1 fruit fly cellular context compared by ENCODE assay signal in genomic region chr3R:24006449-24007159, dm6.
TF ChIP-seq lines count a peak whose summit lies in the region.

No protein-coding gene starts in this region.

TF ChIP-seq in whole organism, embryonic, 481 proteins besides CTCF, POLR2A, EP300 and RAD21 (continued from another document):
- TF ChIP-seq CG33557 (GFP tag; optimal IDR thresholded peaks at IDR 0.05; lab: Kevin White, UChicago) (no peak), CG2199 (GFP tag; IDR thresholded peaks at IDR 0.05; lab: Robert Waterston, UW) (peak; percentile 62; the same call in 1 of the 3 replicates), ci (GFP tag; IDR thresholded peaks at IDR 0.05; lab: Robert Waterston, UW) (peak; percentile 45; the same call in 2 of the 3 replicates), CG8765 (GFP tag; IDR thresholded peaks at IDR 0.05; lab: Robert Waterston, UW) (0 out of 2 replicates have a peak, but pooled peaks have one; percentile 7), CG4424 (GFP tag; optimal IDR thresholded peaks at IDR 0.05; lab: Kevin White, UChicago) (peak; percentile 6), HHEX (GFP tag; optimal IDR thresholded peaks at IDR 0.05; lab: Kevin White, UChicago) (peak; percentile 32), tgo (GFP tag; IDR thresholded peaks at IDR 0.05; lab: Robert Waterston, UW) (no peak), ranshi (GFP tag; IDR thresholded peaks at IDR 0.05; lab: Robert Waterston, UW) (0 out of 2 replicates have a peak, but pooled peaks have one; percentile 4), Oli (tag; optimal IDR thresholded peaks at IDR 0.05; lab: Kevin White, UChicago) (peak; percentile 7), psq (GFP tag; optimal IDR thresholded peaks at IDR 0.05; lab: Kevin White, UChicago) (no peak), HLH54F (GFP tag; optimal IDR thresholded peaks at IDR 0.05; lab: Kevin White, UChicago) (no peak), CG15073 (GFP tag; optimal IDR thresholded peaks at IDR 0.05; lab: Kevin White, UChicago) (no peak), CG34224 (GFP tag; IDR thresholded peaks at IDR 0.05; lab: Robert Waterston, UW; ENCODE audit: partially characterized antibody) (0 out of 3 replicates have a peak, but pooled peaks have one; percentile 25), Hey (tag; optimal IDR thresholded peaks at IDR 0.05; lab: Kevin White, UChicago) (peak; percentile 83), Bgb (GFP tag; IDR thresholded peaks at IDR 0.05; lab: Robert Waterston, UW; ENCODE audit: partially characterized antibody) (peak; percentile 48; the same call in 1 of the 2 replicates), CG3163 (GFP tag; optimal IDR thresholded peaks at IDR 0.05; lab: Kevin White, UChicago) (peak; percentile 10), dysf (GFP tag; IDR thresholded peaks at IDR 0.05; lab: Robert Waterston, UW) (peak; percentile 43; the same call in 1 of the 3 replicates), chinmo (GFP tag; IDR thresholded peaks at IDR 0.05; lab: Robert Waterston, UW; ENCODE audit: partially characterized antibody) (0 out of 4 replicates have a peak, but pooled peaks have one; percentile 34), Jarid2 (GFP tag; optimal IDR thresholded peaks at IDR 0.05; lab: Kevin White, UChicago) (peak; percentile 37), run (tag; optimal IDR thresholded peaks at IDR 0.05; lab: Kevin White, UChicago) (no peak), hkb (optimal IDR thresholded peaks at IDR 0.05; lab: Kevin White, UChicago) (no peak), hkb (GFP tag; IDR thresholded peaks at IDR 0.05; lab: Robert Waterston, UW) (no peak), MTF-1 (GFP tag; optimal IDR thresholded peaks at IDR 0.05; lab: Kevin White, UChicago; ENCODE audit: borderline replicate concordance) (no peak), dmrt99B (tag; optimal IDR thresholded peaks at IDR 0.05; lab: Kevin White, UChicago) (peak; percentile 11), Hand (GFP tag; optimal IDR thresholded peaks at IDR 0.05; lab: Kevin White, UChicago) (no peak), onecut (GFP tag; IDR thresholded peaks at IDR 0.05; lab: Robert Waterston, UW) (0 out of 2 replicates have a peak, but pooled peaks have one; percentile 26), Atf-2 (GFP tag; optimal IDR thresholded peaks at IDR 0.05; lab: Kevin White, UChicago) (no peak), vnd (GFP tag; IDR thresholded peaks at IDR 0.05; lab: Robert Waterston, UW; ENCODE audit: partially characterized antibody) (0 out of 3 replicates have a peak, but pooled peaks have one; percentile 26), CG5245 (GFP tag; optimal IDR thresholded peaks at IDR 0.05; lab: Kevin White, UChicago) (no peak), YL-1 (GFP tag; optimal IDR thresholded peaks at IDR 0.05; lab: Kevin White, UChicago) (peak; percentile 13), CG12769 (tag; optimal IDR thresholded peaks at IDR 0.05; lab: Kevin White, UChicago) (peak; percentile 2), so (GFP tag; IDR thresholded peaks at IDR 0.05; lab: Robert Waterston, UW) (peak; percentile 17; the same call in 1 of the 3 replicates), MESR4 (GFP tag; optimal IDR thresholded peaks at IDR 0.05; lab: Kevin White, UChicago) (no peak), CoRest (tag; optimal IDR thresholded peaks at IDR 0.05; lab: Kevin White, UChicago) (peak; percentile 28), CG11504 (tag; optimal IDR thresholded peaks at IDR 0.05; lab: Kevin White, UChicago) (peak; percentile 21), al (GFP tag; IDR thresholded peaks at IDR 0.05; lab: Robert Waterston, UW) (peak; percentile 29; the same call in 1 of the 2 replicates), CG34376 (GFP tag; optimal IDR thresholded peaks at IDR 0.05; lab: Kevin White, UChicago) (peak; percentile 50), nmo (GFP tag; optimal IDR thresholded peaks at IDR 0.05; lab: Kevin White, UChicago) (peak; percentile 2), otp (GFP tag; IDR thresholded peaks at IDR 0.05; lab: Robert Waterston, UW) (0 out of 3 replicates have a peak, but pooled peaks have one; percentile 22), klu (GFP tag; IDR thresholded peaks at IDR 0.05; lab: Robert Waterston, UW) (peak; percentile 25; the same call in 1 of the 2 replicates), CG14014 (GFP tag; IDR thresholded peaks at IDR 0.05; lab: Robert Waterston, UW) (0 out of 2 replicates have a peak, but pooled peaks have one; percentile 17), dimm (GFP tag; IDR thresholded peaks at IDR 0.05; lab: Robert Waterston, UW) (no peak), wdn (GFP tag; IDR thresholded peaks at IDR 0.05; lab: Robert Waterston, UW) (peak; percentile 47; the same call in 1 of the 2 replicates), Sox100B (GFP tag; optimal IDR thresholded peaks at IDR 0.05; lab: Kevin White, UChicago) (peak; percentile 7), sd (tag; optimal IDR thresholded peaks at IDR 0.05; lab: Kevin White, UChicago) (peak; percentile 8), tx (GFP tag; optimal IDR thresholded peaks at IDR 0.05; lab: Kevin White, UChicago) (no peak), Meics (GFP tag; optimal IDR thresholded peaks at IDR 0.05; lab: Kevin White, UChicago) (peak; percentile 41), Drgx (GFP tag; IDR thresholded peaks at IDR 0.05; lab: Robert Waterston, UW) (0 out of 2 replicates have a peak, but pooled peaks have one; percentile 42), CG17829 (tag; optimal IDR thresholded peaks at IDR 0.05; lab: Kevin White, UChicago) (peak; percentile 0), ind (GFP tag; optimal IDR thresholded peaks at IDR 0.05; lab: Kevin White, UChicago) (no peak), gem (tag; optimal IDR thresholded peaks at IDR 0.05; lab: Kevin White, UChicago) (peak; percentile 32), HLH3B (GFP tag; IDR thresholded peaks at IDR 0.05; lab: Robert Waterston, UW) (no peak), CG1832 (GFP tag; optimal IDR thresholded peaks at IDR 0.05; lab: Kevin White, UChicago) (peak; percentile 1), cg (GFP tag; optimal IDR thresholded peaks at IDR 0.05; lab: Kevin White, UChicago) (peak; percentile 34), Aef1 (GFP tag; IDR thresholded peaks at IDR 0.05; lab: Robert Waterston, UW) (0 out of 3 replicates have a peak, but pooled peaks have one; percentile 26), Hr51 (GFP tag; optimal IDR thresholded peaks at IDR 0.05; lab: Kevin White, UChicago) (peak in 1 of 2 experiments; percentile 11), sens (GFP tag; lab: Kevin White, UChicago) (peak; percentile 82), chn (GFP tag; optimal IDR thresholded peaks at IDR 0.05; lab: Kevin White, UChicago) (no peak), CG1529 (GFP tag; optimal IDR thresholded peaks at IDR 0.05; lab: Kevin White, UChicago) (no peak), gcm (GFP tag; optimal IDR thresholded peaks at IDR 0.05; lab: Kevin White, UChicago) (peak; percentile 3), E2f1 (GFP tag; IDR thresholded peaks at IDR 0.05; lab: Robert Waterston, UW) (peak; percentile 26; the same call in 1 of the 2 replicates), CG2678 (tag; optimal IDR thresholded peaks at IDR 0.05; lab: Kevin White, UChicago) (peak; percentile 45), knrl (GFP tag; IDR thresholded peaks at IDR 0.05; lab: Robert Waterston, UW; ENCODE audit: partially characterized antibody) (0 out of 3 replicates have a peak, but pooled peaks have one; percentile 33), Rfx (GFP tag; IDR thresholded peaks at IDR 0.05; lab: Robert Waterston, UW) (peak; percentile 47), CG17361 (GFP tag; IDR thresholded peaks at IDR 0.05; lab: Robert Waterston, UW) (peak; percentile 31; the same call in 1 of the 3 replicates), grn (GFP tag; optimal IDR thresholded peaks at IDR 0.05; lab: Kevin White, UChicago) (peak; percentile 53), Ptx1 (GFP tag; IDR thresholded peaks at IDR 0.05; lab: Robert Waterston, UW) (peak; percentile 19; the same call in 1 of the 2 replicates), pan (optimal IDR thresholded peaks at IDR 0.05; lab: Kevin White, UChicago) (no peak), pan (GFP tag; optimal IDR thresholded peaks at IDR 0.05 in 1 of 2, IDR thresholded peaks at IDR 0.05 in 1 of 2) (peak in 1 of 2 experiments; percentile 19), CG5180 (GFP tag; optimal IDR thresholded peaks at IDR 0.05; lab: Kevin White, UChicago) (no peak), CG31365 (tag; optimal IDR thresholded peaks at IDR 0.05; lab: Kevin White, UChicago) (peak; percentile 20), Atf6 (GFP tag; IDR thresholded peaks at IDR 0.05; lab: Robert Waterston, UW) (0 out of 2 replicates have a peak, but pooled peaks have one; percentile 29), crol (GFP tag; IDR thresholded peaks at IDR 0.05; lab: Robert Waterston, UW) (peak; percentile 50)
